Comparison of ENCODE assay signal across 3 worm cellular contexts in genomic region chrIII:3952058-3952457, ce11.
TF ChIP-seq lines count a peak whose summit lies in the region.

No protein-coding gene starts in this region.

TF ChIP-seq in whole organism, L1 larva, 84 proteins besides CTCF, POLR2A, EP300 and RAD21 (continued from another document):
- TF ChIP-seq ceh-82 (tag; optimal IDR thresholded peaks at IDR 0.05; lab: Kevin White, UChicago) (no peak), aly-2 (tag; optimal IDR thresholded peaks at IDR 0.05; lab: Kevin White, UChicago) (no peak), nhr-76 (tag; optimal IDR thresholded peaks at IDR 0.05; lab: Kevin White, UChicago) (no peak), grh-1 (GFP tag; IDR thresholded peaks at IDR 0.05; lab: Robert Waterston, UW) (no peak), egl-13 (tag; optimal IDR thresholded peaks at IDR 0.05; lab: Kevin White, UChicago) (no peak), ceh-8 (GFP tag; optimal IDR thresholded peaks at IDR 0.05; lab: Kevin White, UChicago) (no peak), nhr-19 (GFP tag; conservative IDR thresholded peaks at IDR 0.05; lab: Robert Waterston, UW) (no peak), blmp-1 (tag; optimal IDR thresholded peaks at IDR 0.05; lab: Kevin White, UChicago) (peak; percentile 91), aha-1 (tag; optimal IDR thresholded peaks at IDR 0.05; lab: Kevin White, UChicago) (no peak), lin-39 (tag; optimal IDR thresholded peaks at IDR 0.05; lab: Kevin White, UChicago) (no peak), sup-37 (GFP tag; optimal IDR thresholded peaks at IDR 0.05; lab: Kevin White, UChicago) (no peak), C16A3.4 (tag; optimal IDR thresholded peaks at IDR 0.05; lab: Kevin White, UChicago) (peak; percentile 28), elt-3 (tag; optimal IDR thresholded peaks at IDR 0.05; lab: Kevin White, UChicago) (peak in 1 of 6 experiments; percentile 33), nhr-77 (tag; optimal IDR thresholded peaks at IDR 0.05; lab: Kevin White, UChicago) (no peak), mab-9 (GFP tag; IDR thresholded peaks at IDR 0.05; lab: Robert Waterston, UW) (no peak), snu-23 (GFP tag; optimal IDR thresholded peaks at IDR 0.05; lab: Kevin White, UChicago) (peak; percentile 11), lsy-2 (tag; optimal IDR thresholded peaks at IDR 0.05; lab: Kevin White, UChicago) (peak in 1 of 2 experiments; percentile 0), fkh-10 (GFP tag; optimal IDR thresholded peaks at IDR 0.05; lab: Kevin White, UChicago) (no peak), lin-13 (GFP tag; optimal IDR thresholded peaks at IDR 0.05; lab: Kevin White, UChicago) (no peak), nhr-47 (tag; optimal IDR thresholded peaks at IDR 0.05; lab: Kevin White, UChicago) (no peak), nhr-11 (tag; optimal IDR thresholded peaks at IDR 0.05; lab: Kevin White, UChicago) (no peak), hlh-17 (GFP tag; optimal IDR thresholded peaks at IDR 0.05; lab: Kevin White, UChicago; ENCODE audit: borderline replicate concordance) (no peak), nhr-20 (tag; optimal IDR thresholded peaks at IDR 0.05; lab: Kevin White, UChicago) (peak; percentile 7), unc-98 (GFP tag; IDR thresholded peaks at IDR 0.05; lab: Robert Waterston, UW) (no peak), lin-35 (GFP tag; optimal IDR thresholded peaks at IDR 0.05; lab: Kevin White, UChicago) (peak in 1 of 2 experiments; percentile 64), mef-2 (tag; optimal IDR thresholded peaks at IDR 0.05; lab: Kevin White, UChicago) (no peak), mep-1 (tag; optimal IDR thresholded peaks at IDR 0.05; lab: Kevin White, UChicago) (peak; percentile 12), ceh-90 (tag; optimal IDR thresholded peaks at IDR 0.05; lab: Kevin White, UChicago) (no peak), isw-1 (GFP tag; IDR thresholded peaks at IDR 0.05; lab: Robert Waterston, UW) (no peak), jun-1 (tag; optimal IDR thresholded peaks at IDR 0.05; lab: Kevin White, UChicago) (no peak), lin-14 (GFP tag; optimal IDR thresholded peaks at IDR 0.05; lab: Kevin White, UChicago) (peak; percentile 44), sptf-1 (tag; optimal IDR thresholded peaks at IDR 0.05; lab: Kevin White, UChicago) (no peak)

TF ChIP-seq in whole organism, L2 larva, 48 proteins besides CTCF, POLR2A, EP300 and RAD21 (continued from another document):
- TF ChIP-seq ztf-4 (tag; optimal IDR thresholded peaks at IDR 0.05; lab: Kevin White, UChicago) (no peak), sem-4 (tag; optimal IDR thresholded peaks at IDR 0.05; lab: Kevin White, UChicago) (no peak), aly-2 (tag; optimal IDR thresholded peaks at IDR 0.05; lab: Kevin White, UChicago) (no peak), ztf-11 (tag; optimal IDR thresholded peaks at IDR 0.05; lab: Kevin White, UChicago) (no peak), gmeb-1 (tag; optimal IDR thresholded peaks at IDR 0.05; lab: Kevin White, UChicago) (peak; percentile 36), dmd-4 (tag; optimal IDR thresholded peaks at IDR 0.05; lab: Kevin White, UChicago) (no peak), elt-1 (tag; optimal IDR thresholded peaks at IDR 0.05; lab: Kevin White, UChicago) (no peak), F13H6.1 (tag; optimal IDR thresholded peaks at IDR 0.05; lab: Kevin White, UChicago) (peak; percentile 4), nhr-23 (tag; optimal IDR thresholded peaks at IDR 0.05; lab: Kevin White, UChicago) (no peak), nhr-237 (tag; optimal IDR thresholded peaks at IDR 0.05; lab: Kevin White, UChicago) (no peak), C34F6.9 (tag; optimal IDR thresholded peaks at IDR 0.05; lab: Kevin White, UChicago) (no peak), alr-1 (tag; optimal IDR thresholded peaks at IDR 0.05; lab: Kevin White, UChicago) (no peak), zag-1 (tag; optimal IDR thresholded peaks at IDR 0.05; lab: Kevin White, UChicago) (no peak), crh-2 (tag; optimal IDR thresholded peaks at IDR 0.05; lab: Kevin White, UChicago) (peak; percentile 5), nhr-25 (tag; optimal IDR thresholded peaks at IDR 0.05; lab: Kevin White, UChicago) (peak; percentile 33), Y55F3AM.14 (GFP tag; optimal IDR thresholded peaks at IDR 0.05; lab: Kevin White, UChicago) (no peak)

TF ChIP-seq in whole organism, L4 larva, 104 proteins besides CTCF, POLR2A, EP300 and RAD21 (continued from another document):
- peak in 1 of 2 experiments; percentile 90 for TF ChIP-seq unc-62 (GFP tag; optimal IDR thresholded peaks at IDR 0.05 in 1 of 2; lab: Kevin White, UChicago)
- TF ChIP-seq unc-62 (tag; optimal IDR thresholded peaks at IDR 0.05; lab: Kevin White, UChicago) = no peak
- TF ChIP-seq nhr-28 (tag; optimal IDR thresholded peaks at IDR 0.05; lab: Kevin White, UChicago) = peak; percentile 88
